Worm (Caenorhabditis elegans) whole organism, L1 larva: ENCODE data around the gene nhr-63.

Experiments
- ama-1 ChIP-seq: fragments of 150-350 bp; optimal IDR thresholded peaks from 2 replicates; lab custom pipeline; 2014
- dpl-1 ChIP-seq, 3 experiments: fragments of 150-350 bp in 2 of 3; sonication (generic microtip) in 1 of 3; optimal IDR thresholded peaks; 2 replicates each; lab custom pipeline; 2014 to 2017; ENCODE audit warnings: missing biosample characterization in 3 of 3, missing genetic modification characterization in 3 of 3, missing genetic modification reagents in 3 of 3
- efl-1 ChIP-seq, 4 experiments: fragments of 150-350 bp; optimal IDR thresholded peaks in 3 of 4; peaks in 1 of 4; 1 replicate in 1 of 4; 2 replicates in 3 of 4; lab custom pipeline; 2014; ENCODE audit warnings: missing biosample characterization in 2 of 4, missing genetic modification characterization in 2 of 4, missing genetic modification reagents in 2 of 4
- elt-2 ChIP-seq: sonication (generic microtip); optimal IDR thresholded peaks from 2 replicates; lab custom pipeline; 2016; ENCODE audit warnings: missing genetic modification characterization, mild to moderate bottlenecking, inconsistent platforms, missing compliant biosample characterization, missing genetic modification reagents
- lin-13 ChIP-seq: fragments of 150-350 bp; optimal IDR thresholded peaks from 2 replicates; lab custom pipeline; 2014; ENCODE audit warnings: missing biosample characterization, missing genetic modification reagents, missing genetic modification characterization
- nhr-77 ChIP-seq: fragments of 150-350 bp; optimal IDR thresholded peaks from 2 replicates; lab custom pipeline; 2014; ENCODE audit warnings: missing biosample characterization, missing genetic modification characterization
- sptf-1 ChIP-seq: fragments of 150-350 bp; optimal IDR thresholded peaks from 2 replicates; lab custom pipeline; 2014; ENCODE audit warnings: missing biosample characterization, missing genetic modification characterization
- tbx-2 ChIP-seq: sonication (generic microtip); optimal IDR thresholded peaks from 2 replicates; lab custom pipeline; 2016; ENCODE audit warnings: missing genetic modification characterization, missing compliant biosample characterization
- tlp-1 ChIP-seq: fragments of 150-350 bp; optimal IDR thresholded peaks from 2 replicates; lab custom pipeline; 2014; ENCODE audit warnings: missing biosample characterization, missing genetic modification characterization
- unc-130 ChIP-seq: fragments of 150-350 bp; optimal IDR thresholded peaks from 2 replicates; lab custom pipeline; 2017; ENCODE audit warnings: missing biosample characterization, missing genetic modification characterization, inconsistent platforms

- TF ChIP-seq tbx-2 (tag; lab: Kevin White, UChicago) (no peak), unc-130 (tag; lab: Kevin White, UChicago) (no peak), sptf-1 (tag; lab: Kevin White, UChicago) (no peak), nhr-77 (tag; lab: Kevin White, UChicago) (no peak), ama-1 (lab: Kevin White, UChicago) (no peak), dpl-1 (GFP tag; optimal IDR thresholded peaks at IDR 0.05; lab: Kevin White, UChicago) (no peak), elt-2 (tag; lab: Kevin White, UChicago) (no peak), lin-13 (GFP tag; lab: Kevin White, UChicago) (no peak), efl-1 (optimal IDR thresholded peaks at IDR 0.05; lab: Kevin White, UChicago) (no peak), efl-1 (GFP tag; optimal IDR thresholded peaks at IDR 0.05 in 1 of 2; lab: Kevin White, UChicago) (no peak), tlp-1 (tag; lab: Kevin White, UChicago) (no peak)
Observed at ce11 chrV:15965114-15965513, 37.3 kb upstream of the nhr-63 start, which contains the start of gene sri-2.
